Worm (Caenorhabditis elegans): ENCODE results near the gene hrg-9.

Gene hrg-9

ce11 chrV:12963192-12963591, at the start of gene hrg-9:
Gene hrg-9, minus strand, starts transcription at chrV:12963343.
- TF ChIP-seq hlh-30 (tag; optimal IDR thresholded peaks at IDR 0.05; ENCODE audit: insufficient read depth) (peak; percentile 38), daf-16 (GFP tag; optimal IDR thresholded peaks at IDR 0.05) (peak in 1 of 2 experiments; percentile 47), daf-16 (tag; optimal IDR thresholded peaks at IDR 0.05) (peak; percentile 23), mes-2 (tag; optimal IDR thresholded peaks at IDR 0.05; ENCODE audit: poor library complexity, severe bottlenecking) (no peak), lsy-2 (tag; optimal IDR thresholded peaks at IDR 0.05) (peak in 1 of 2 experiments; percentile 28), nhr-237 (tag; optimal IDR thresholded peaks at IDR 0.05) (no peak), sdz-12 (GFP tag; optimal IDR thresholded peaks at IDR 0.05) (no peak), dve-1 (tag; optimal IDR thresholded peaks at IDR 0.05; ENCODE audit: insufficient read depth) (peak; percentile 52), unc-39 (tag; optimal IDR thresholded peaks at IDR 0.05) (no peak), ztf-7 (tag; optimal IDR thresholded peaks at IDR 0.05) (peak; percentile 95), nhr-28 (tag; optimal IDR thresholded peaks at IDR 0.05) (peak; percentile 37)

ce11 chrV:13011904-13012303, 48.8 kb upstream of the hrg-9 start:
- TF ChIP-seq fkh-10 (GFP tag; optimal IDR thresholded peaks at IDR 0.05) (no peak), mxl-3 (GFP tag; optimal IDR thresholded peaks at IDR 0.05) (no peak), spr-1 (tag; optimal IDR thresholded peaks at IDR 0.05) (no peak), hlh-11 (tag; optimal IDR thresholded peaks at IDR 0.05) (peak; percentile 80), lin-29 (GFP tag; IDR thresholded peaks at IDR 0.05) (no peak), ceh-20 (GFP tag; IDR thresholded peaks at IDR 0.05) (no peak), mdl-1 (tag; optimal IDR thresholded peaks at IDR 0.05) (no peak), F44E2.7 (GFP tag; IDR thresholded peaks at IDR 0.05) (no peak), ceh-82 (tag; optimal IDR thresholded peaks at IDR 0.05) (no peak), unc-62 (GFP tag; optimal IDR thresholded peaks at IDR 0.05 in 1 of 2) (peak in 1 of 2 experiments; percentile 83), unc-62 (tag; optimal IDR thresholded peaks at IDR 0.05) (no peak), pqm-1 (tag; optimal IDR thresholded peaks at IDR 0.05) (peak; percentile 5), tag-97 (GFP tag; IDR thresholded peaks at IDR 0.05) (no peak), F10B5.3 (tag; optimal IDR thresholded peaks at IDR 0.05) (no peak), cey-2 (tag; optimal IDR thresholded peaks at IDR 0.05; ENCODE audit: borderline replicate concordance, insufficient read depth) (no peak), zfp-3 (GFP tag; conservative IDR thresholded peaks at IDR 0.05) (no peak), daf-12 (tag; optimal IDR thresholded peaks at IDR 0.05) (no peak), lir-3 (tag; optimal IDR thresholded peaks at IDR 0.05) (no peak), lsy-2 (tag; optimal IDR thresholded peaks at IDR 0.05) (peak in 1 of 2 experiments; percentile 15), attf-4 (tag; optimal IDR thresholded peaks at IDR 0.05) (no peak), zip-2 (tag; optimal IDR thresholded peaks at IDR 0.05) (no peak), ceh-32 (tag; optimal IDR thresholded peaks at IDR 0.05; ENCODE audit: poor library complexity) (no peak), hmg-1.1 (GFP tag; IDR thresholded peaks at IDR 0.05) (no peak), lim-7 (GFP tag; IDR thresholded peaks at IDR 0.05) (no peak), fos-1 (tag; optimal IDR thresholded peaks at IDR 0.05) (no peak), zip-11 (GFP tag; IDR thresholded peaks at IDR 0.05) (no peak), saeg-2 (GFP tag; IDR thresholded peaks at IDR 0.05) (peak; percentile 37; the same call in 1 of the 2 replicates), lin-39 (tag; optimal IDR thresholded peaks at IDR 0.05) (no peak), lin-15B (tag; optimal IDR thresholded peaks at IDR 0.05) (no peak), daf-16 (GFP tag; optimal IDR thresholded peaks at IDR 0.05) (peak in 1 of 2 experiments; percentile 53), daf-16 (tag; optimal IDR thresholded peaks at IDR 0.05) (peak; percentile 89), unc-130 (GFP tag; optimal IDR thresholded peaks at IDR 0.05) (no peak), daf-8 (GFP tag; IDR thresholded peaks at IDR 0.05) (no peak), ceh-44 (GFP tag; IDR thresholded peaks at IDR 0.05) (no peak), php-3 (GFP tag; IDR thresholded peaks at IDR 0.05) (peak; percentile 66; the same call in 1 of the 2 replicates), F37D6.2 (tag; optimal IDR thresholded peaks at IDR 0.05) (no peak), ceh-28 (tag; optimal IDR thresholded peaks at IDR 0.05) (no peak), dmd-6 (GFP tag; IDR thresholded peaks at IDR 0.05) (peak; percentile 92), lin-38 (GFP tag; IDR thresholded peaks at IDR 0.05) (no peak), ZK546.5 (tag; optimal IDR thresholded peaks at IDR 0.05) (no peak), nhr-41 (GFP tag; IDR thresholded peaks at IDR 0.05) (no peak), T26A8.4 (GFP tag; IDR thresholded peaks at IDR 0.05) (no peak), mdt-29 (GFP tag; IDR thresholded peaks at IDR 0.05) (no peak)
